Fruit fly (Drosophila melanogaster): ENCODE measurements around the gene CG46463.

- TF ChIP-seq psq (optimal IDR thresholded peaks at IDR 0.05) (no peak), h (optimal IDR thresholded peaks at IDR 0.05) (no peak), Sin3A (optimal IDR thresholded peaks at IDR 0.05) (no peak), insv (optimal IDR thresholded peaks at IDR 0.05) (no peak), ttk (optimal IDR thresholded peaks at IDR 0.05) (no peak)
Measured at dm6 chr3L:3450410-3450809, 10.7 kb upstream of the CG46463 start.
